Fruit fly (Drosophila melanogaster): ENCODE data around the gene Ggt-1.

dm6 chrX:18544732-18545131, 32.4 kb upstream of the Ggt-1 start:
- TF ChIP-seq mam (GFP tag; optimal IDR thresholded peaks at IDR 0.05) (no peak), CG6683 (GFP tag; optimal IDR thresholded peaks at IDR 0.05) (no peak), Trl (optimal IDR thresholded peaks at IDR 0.05) (no peak), Trl (GFP tag; optimal IDR thresholded peaks at IDR 0.05) (no peak), Elba2 (GFP tag; optimal IDR thresholded peaks at IDR 0.05) (no peak), NFAT (GFP tag; IDR thresholded peaks at IDR 0.05) (no peak), CG8290 (GFP tag; optimal IDR thresholded peaks at IDR 0.05) (no peak), CG8290 (tag; optimal IDR thresholded peaks at IDR 0.05) (no peak), Tbp (GFP tag; optimal IDR thresholded peaks at IDR 0.05) (no peak), Gug (GFP tag; IDR thresholded peaks at IDR 0.05) (no peak), CG12071 (GFP tag; optimal IDR thresholded peaks at IDR 0.05) (no peak), CG14667 (GFP tag; IDR thresholded peaks at IDR 0.05) (no peak), CG14860 (GFP tag; IDR thresholded peaks at IDR 0.05; ENCODE audit: partially characterized antibody) (no peak)

Data from whole organism, embryonic.